Worm (Caenorhabditis elegans) whole organism, mixed stage, embryonic: Measurements from ENCODE around the gene fbxa-4.

Source experiments
- ces-1 ChIP-seq: fragments of 150-350 bp; optimal IDR thresholded peaks from 2 replicates; lab custom pipeline; 2014; ENCODE audit warnings: missing biosample characterization, missing genetic modification reagents, missing genetic modification characterization
- pha-4 ChIP-seq: fragments of 150-350 bp; optimal IDR thresholded peaks from 2 replicates; lab custom pipeline; 2018; ENCODE audit warnings: missing biosample characterization, missing genetic modification reagents, missing genetic modification characterization

DNA sequence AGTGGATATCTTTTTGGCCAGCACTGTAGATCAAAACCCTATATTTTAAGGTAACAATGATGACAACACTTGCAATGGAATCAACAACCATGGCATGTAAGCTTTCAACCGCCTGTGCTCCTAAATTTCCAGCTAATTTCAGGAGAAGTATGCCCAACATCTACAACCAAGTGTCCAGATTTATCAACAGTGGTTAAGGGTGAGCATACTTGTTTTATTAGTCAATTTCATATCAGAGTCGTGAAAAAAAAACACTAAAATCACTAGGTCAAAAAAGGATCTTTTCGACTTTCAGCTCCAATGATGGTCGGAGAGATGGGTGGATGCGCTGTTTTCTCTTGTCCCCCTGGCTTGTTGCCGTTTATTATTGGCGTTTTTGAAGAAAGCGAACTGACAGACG, 11.3 kb downstream of the fbxa-4 start, which contains the start of gene F16G10.1:
- TF ChIP-seq ces-1 (no peak), pha-4 (no peak)
